Fruit fly (Drosophila melanogaster): ENCODE results near the gene CG3168.

Gene CG3168

dm6 chrX:6696467-6696866 lies 43.3 kb downstream of the CG3168 start (continued):
- TF ChIP-seq CG4707 (GFP tag; optimal IDR thresholded peaks at IDR 0.05) (peak; percentile 26), CG15073 (GFP tag; optimal IDR thresholded peaks at IDR 0.05) (no peak), TFAM (GFP tag; optimal IDR thresholded peaks at IDR 0.05) (no peak), Aef1 (GFP tag; IDR thresholded peaks at IDR 0.05) (peak; percentile 38; the same call in 1 of the 3 replicates), pfk (GFP tag; optimal IDR thresholded peaks at IDR 0.05) (peak; percentile 17), CG4328 (GFP tag; optimal IDR thresholded peaks at IDR 0.05) (peak; percentile 72), CG15514 (GFP tag; optimal IDR thresholded peaks at IDR 0.05) (peak; percentile 71), CG1233 (GFP tag; optimal IDR thresholded peaks at IDR 0.05) (peak; percentile 45), E2f1 (GFP tag; IDR thresholded peaks at IDR 0.05) (peak; percentile 56), CG7372 (GFP tag; IDR thresholded peaks at IDR 0.05) (peak; percentile 39; the same call in 1 of the 2 replicates), Tbp (GFP tag; optimal IDR thresholded peaks at IDR 0.05) (no peak), ems (GFP tag; optimal IDR thresholded peaks at IDR 0.05) (peak; percentile 61), Fer1 (GFP tag; optimal IDR thresholded peaks at IDR 0.05) (peak; percentile 92), CG12219 (GFP tag; optimal IDR thresholded peaks at IDR 0.05) (peak; percentile 46), NC2α (GFP tag; optimal IDR thresholded peaks at IDR 0.05) (no peak), CG2120 (GFP tag; optimal IDR thresholded peaks at IDR 0.05) (peak; percentile 79), toy (GFP tag; IDR thresholded peaks at IDR 0.05) (no peak), z (GFP tag; IDR thresholded peaks at IDR 0.05) (no peak), ranshi (GFP tag; IDR thresholded peaks at IDR 0.05) (peak; percentile 71), pho (GFP tag; optimal IDR thresholded peaks at IDR 0.05) (peak; percentile 63), Mes4 (GFP tag; optimal IDR thresholded peaks at IDR 0.05) (peak; percentile 44), Dad (GFP tag; optimal IDR thresholded peaks at IDR 0.05) (peak; percentile 18), ERR (GFP tag; optimal IDR thresholded peaks at IDR 0.05) (peak; percentile 18), CG8944 (GFP tag; optimal IDR thresholded peaks at IDR 0.05) (no peak), lilli (GFP tag; optimal IDR thresholded peaks at IDR 0.05) (peak; percentile 78), wor (GFP tag; IDR thresholded peaks at IDR 0.05) (0 out of 2 replicates have a peak, but pooled peaks have one; percentile 16), CG4730 (GFP tag; IDR thresholded peaks at IDR 0.05) (0 out of 2 replicates have a peak, but pooled peaks have one; percentile 22), Ets65A (GFP tag) (peak; percentile 89), Adf1 (GFP tag; IDR thresholded peaks at IDR 0.05) (no peak), twi (tag; optimal IDR thresholded peaks at IDR 0.05) (peak; percentile 13), slbo (GFP tag; IDR thresholded peaks at IDR 0.05) (peak; percentile 71), CG18262 (tag; optimal IDR thresholded peaks at IDR 0.05) (peak; percentile 58), prd (optimal IDR thresholded peaks at IDR 0.05) (no peak), prd (GFP tag; IDR thresholded peaks at IDR 0.05) (peak; percentile 63), tin (GFP tag; optimal IDR thresholded peaks at IDR 0.05) (peak; percentile 53), Myb (GFP tag; optimal IDR thresholded peaks at IDR 0.05) (peak; percentile 45), klu (GFP tag; IDR thresholded peaks at IDR 0.05) (no peak), CG1024 (GFP tag; IDR thresholded peaks at IDR 0.05) (peak; percentile 44; the same call in 1 of the 2 replicates), CG8281 (tag; optimal IDR thresholded peaks at IDR 0.05) (peak; percentile 9), Scr (GFP tag; IDR thresholded peaks at IDR 0.05; ENCODE audit: partially characterized antibody) (no peak), pita (GFP tag; optimal IDR thresholded peaks at IDR 0.05) (no peak), Gsc (GFP tag; IDR thresholded peaks at IDR 0.05) (no peak), Oli (tag; optimal IDR thresholded peaks at IDR 0.05) (peak; percentile 66), Spps (tag; optimal IDR thresholded peaks at IDR 0.05) (peak; percentile 22), CG10959 (GFP tag; IDR thresholded peaks at IDR 0.05) (no peak), ac (GFP tag; optimal IDR thresholded peaks at IDR 0.05) (no peak), CG1832 (GFP tag; optimal IDR thresholded peaks at IDR 0.05) (no peak), CrebB (tag; optimal IDR thresholded peaks at IDR 0.05) (peak; percentile 28), CG12391 (tag; optimal IDR thresholded peaks at IDR 0.05) (peak; percentile 72), CG12236 (GFP tag; optimal IDR thresholded peaks at IDR 0.05) (no peak), bsh (GFP tag; optimal IDR thresholded peaks at IDR 0.05) (peak; percentile 61 to 74), Nf-YB (GFP tag; optimal IDR thresholded peaks at IDR 0.05) (peak; percentile 50)

All from whole organism, embryonic.